Fruit fly (Drosophila melanogaster): ENCODE results near the gene CG1750.

Gene CG1750

DNA sequence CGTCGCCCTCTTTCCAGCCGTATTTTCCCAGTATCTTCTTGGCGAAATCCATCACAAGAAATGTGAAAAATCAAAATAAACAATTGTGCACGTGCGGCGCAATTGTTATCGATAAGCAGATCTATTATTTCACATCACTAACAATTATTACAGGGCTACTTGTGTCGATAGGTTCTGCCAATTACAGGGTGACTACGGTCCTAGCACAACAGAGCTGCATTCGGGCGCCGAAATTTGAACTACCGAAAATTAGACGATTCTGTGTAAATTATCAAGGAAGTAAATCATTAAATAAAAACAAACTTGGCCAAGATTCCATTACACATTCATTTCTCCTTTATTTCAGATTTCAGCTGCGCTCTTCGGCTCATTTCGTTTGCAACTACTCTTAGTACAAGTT is 38.9 kb downstream of the CG1750 start, which contains the start of gene CG15561 (continued):
- TF ChIP-seq z (GFP tag; IDR thresholded peaks at IDR 0.05) = no peak
- peak in 1 of 2 experiments; percentile 31 for TF ChIP-seq insv (GFP tag; optimal IDR thresholded peaks at IDR 0.05)
- TF ChIP-seq HLHmδ (GFP tag; optimal IDR thresholded peaks at IDR 0.05) = peak; percentile 84
- no peak for TF ChIP-seq D19A (tag; optimal IDR thresholded peaks at IDR 0.05)
- no peak for TF ChIP-seq twi (tag; optimal IDR thresholded peaks at IDR 0.05)
- TF ChIP-seq dm (GFP tag; optimal IDR thresholded peaks at IDR 0.05) = peak; percentile 96
- peak; percentile 13 for TF ChIP-seq fd102C (GFP tag; optimal IDR thresholded peaks at IDR 0.05)
- TF ChIP-seq CG2678 (tag; optimal IDR thresholded peaks at IDR 0.05) = no peak
- peak; percentile 96 for TF ChIP-seq YL-1 (GFP tag; optimal IDR thresholded peaks at IDR 0.05)
- peak; percentile 49 for TF ChIP-seq nmo (GFP tag; optimal IDR thresholded peaks at IDR 0.05)
- TF ChIP-seq CG6654 (GFP tag; optimal IDR thresholded peaks at IDR 0.05) = no peak
- no peak for TF ChIP-seq Eip74EF (GFP tag; optimal IDR thresholded peaks at IDR 0.05)
- TF ChIP-seq Fer3 (tag; optimal IDR thresholded peaks at IDR 0.05) = peak; percentile 55
- peak; percentile 95 for TF ChIP-seq cwo (GFP tag; optimal IDR thresholded peaks at IDR 0.05)
- TF ChIP-seq CG12942 (GFP tag; optimal IDR thresholded peaks at IDR 0.05) = peak; percentile 9
- no peak for TF ChIP-seq ranshi (GFP tag; IDR thresholded peaks at IDR 0.05)
- peak; percentile 84 for TF ChIP-seq CG1603 (tag; optimal IDR thresholded peaks at IDR 0.05)
- TF ChIP-seq CG8290 (GFP tag; optimal IDR thresholded peaks at IDR 0.05) = no peak
- no peak for TF ChIP-seq CG8290 (tag; optimal IDR thresholded peaks at IDR 0.05)
- TF ChIP-seq ci (GFP tag; IDR thresholded peaks at IDR 0.05) = no peak
- TF ChIP-seq Dbx (GFP tag; IDR thresholded peaks at IDR 0.05) = no peak
- no peak for TF ChIP-seq Nf-YA (GFP tag; IDR thresholded peaks at IDR 0.05)
- TF ChIP-seq CG12071 (GFP tag; optimal IDR thresholded peaks at IDR 0.05) = peak; percentile 41
- peak; percentile 66 for TF ChIP-seq pfk (GFP tag; optimal IDR thresholded peaks at IDR 0.05)
- TF ChIP-seq Rfx (GFP tag; IDR thresholded peaks at IDR 0.05) = no peak
- peak; percentile 25 for TF ChIP-seq phol (tag; optimal IDR thresholded peaks at IDR 0.05)
- TF ChIP-seq CG12219 (GFP tag; optimal IDR thresholded peaks at IDR 0.05) = no peak
- TF ChIP-seq CG3726 (GFP tag; IDR thresholded peaks at IDR 0.05) = no peak
- TF ChIP-seq CG14050 (GFP tag; IDR thresholded peaks at IDR 0.05) = no peak
- no peak for TF ChIP-seq CG12769 (tag; optimal IDR thresholded peaks at IDR 0.05)
- TF ChIP-seq hkb (optimal IDR thresholded peaks at IDR 0.05) = no peak
- TF ChIP-seq hkb (GFP tag; IDR thresholded peaks at IDR 0.05) = no peak
- TF ChIP-seq Dip3 (GFP tag; optimal IDR thresholded peaks at IDR 0.05) = no peak
- no peak for TF ChIP-seq H15 (GFP tag; IDR thresholded peaks at IDR 0.05)
- no peak for TF ChIP-seq odd (GFP tag; optimal IDR thresholded peaks at IDR 0.05)
- TF ChIP-seq CG30020 (tag; optimal IDR thresholded peaks at IDR 0.05) = peak; percentile 64
- TF ChIP-seq CG4730 (GFP tag; IDR thresholded peaks at IDR 0.05) = no peak
- TF ChIP-seq pros (GFP tag; optimal IDR thresholded peaks at IDR 0.05) = no peak
- TF ChIP-seq CG2199 (GFP tag; IDR thresholded peaks at IDR 0.05) = no peak
- TF ChIP-seq Aef1 (GFP tag; IDR thresholded peaks at IDR 0.05) = no peak
- peak; percentile 30 for TF ChIP-seq Xbp1 (GFP tag; optimal IDR thresholded peaks at IDR 0.05)
- peak; percentile 60 for TF ChIP-seq maf-S (GFP tag; optimal IDR thresholded peaks at IDR 0.05)
- TF ChIP-seq CG6854 (GFP tag; optimal IDR thresholded peaks at IDR 0.05) = no peak
- TF ChIP-seq CG18619 (GFP tag; optimal IDR thresholded peaks at IDR 0.05) = peak; percentile 23
- peak; percentile 75 for TF ChIP-seq CG33213 (GFP tag; optimal IDR thresholded peaks at IDR 0.05)
- TF ChIP-seq Usf (GFP tag; optimal IDR thresholded peaks at IDR 0.05) = no peak
- peak; percentile 42 for TF ChIP-seq gfzf (GFP tag; optimal IDR thresholded peaks at IDR 0.05)
- TF ChIP-seq CG32772 (GFP tag; IDR thresholded peaks at IDR 0.05) = no peak
- TF ChIP-seq NFAT (GFP tag; IDR thresholded peaks at IDR 0.05) = no peak
- TF ChIP-seq peb (GFP tag; IDR thresholded peaks at IDR 0.05) = no peak
- TF ChIP-seq NK7.1 (GFP tag; optimal IDR thresholded peaks at IDR 0.05) = peak; percentile 21
- TF ChIP-seq CG7271 (tag; optimal IDR thresholded peaks at IDR 0.05) = peak; percentile 39

Data from whole organism, embryonic.